Fruit fly (Drosophila melanogaster) whole organism, prepupa: ENCODE measurements around the gene Jwa.

ENCODE experiments used
- Blimp-1 ChIP-seq: fragments of 200-800 bp; sonication (Bioruptor generic); optimal IDR thresholded peaks from 3 replicates; lab custom pipeline; 2017; ENCODE audit warnings: missing biosample characterization, missing genetic modification characterization, mild to moderate bottlenecking, moderate library complexity, missing genetic modification reagents
- CG10669 ChIP-seq: fragments of 200-800 bp; sonication (Bioruptor generic); optimal IDR thresholded peaks from 3 replicates; lab custom pipeline; 2018; ENCODE audit warnings: missing biosample characterization, mild to moderate bottlenecking, missing genetic modification characterization, moderate library complexity
- CG11294 ChIP-seq: fragments of 200-800 bp; sonication (Bioruptor generic); IDR thresholded peaks from 2 replicates; pipeline ENCODE4 v1.3.6; 2022; ENCODE audit warnings: missing biosample characterization, missing genetic modification characterization
- CG11762 ChIP-seq: fragments of 200-800 bp; sonication (Bioruptor generic); optimal IDR thresholded peaks from 3 replicates; lab custom pipeline; 2016; ENCODE audit warnings: missing biosample characterization, missing genetic modification characterization; ENCODE audit not compliant: insufficient read depth
- CG11902 ChIP-seq: fragments of 200-800 bp; sonication (Bioruptor generic); optimal IDR thresholded peaks from 3 replicates; lab custom pipeline; 2016; ENCODE audit warnings: missing biosample characterization, missing genetic modification characterization
- CG15336 ChIP-seq: fragments of 200-800 bp; sonication (Bioruptor generic); IDR thresholded peaks from 2 replicates; pipeline ENCODE4 v1.3.6; 2022; ENCODE audit warnings: missing biosample characterization, missing genetic modification characterization
- CG1621 ChIP-seq: fragments of 200-800 bp; sonication (Bioruptor generic); optimal IDR thresholded peaks from 3 replicates; lab custom pipeline; 2018; ENCODE audit warnings: missing biosample characterization, mild to moderate bottlenecking, missing genetic modification characterization
- CG3032 ChIP-seq: fragments of 200-800 bp; optimal IDR thresholded peaks from 2 replicates; lab custom pipeline; 2019; ENCODE audit warnings: missing biosample characterization, mild to moderate bottlenecking, missing genetic modification characterization, moderate library complexity
- CG32006 ChIP-seq: fragments of 200-800 bp; sonication (Bioruptor generic); optimal IDR thresholded peaks from 3 replicates; lab custom pipeline; 2017; ENCODE audit warnings: missing biosample characterization, mild to moderate bottlenecking, missing genetic modification characterization
- CG3919 ChIP-seq: fragments of 200-800 bp; sonication (Bioruptor generic); optimal IDR thresholded peaks from 3 replicates; lab custom pipeline; 2016; ENCODE audit warnings: missing biosample characterization, missing genetic modification characterization
- CG4318 ChIP-seq: fragments of 200-800 bp; sonication (Bioruptor generic); optimal IDR thresholded peaks from 3 replicates; lab custom pipeline; 2017; ENCODE audit warnings: missing biosample characterization, mild to moderate bottlenecking, missing genetic modification characterization
- CG6163 ChIP-seq: fragments of 200-800 bp; sonication (Bioruptor generic); IDR thresholded peaks from 3 replicates; pipeline ENCODE4 v1.3.6; 2022; ENCODE audit warnings: missing biosample characterization, missing genetic modification characterization
- CG6276 ChIP-seq: fragments of 200-800 bp; sonication (Bioruptor generic); optimal IDR thresholded peaks from 2 replicates; lab custom pipeline; 2017; ENCODE audit warnings: missing biosample characterization, mild to moderate bottlenecking, missing genetic modification characterization
- CG6792 ChIP-seq: fragments of 200-800 bp; sonication (Bioruptor generic); optimal IDR thresholded peaks from 3 replicates; lab custom pipeline; 2016; ENCODE audit warnings: missing biosample characterization, missing genetic modification characterization
- CG6808 ChIP-seq: fragments of 200-800 bp; sonication (Bioruptor generic); optimal IDR thresholded peaks from 3 replicates; lab custom pipeline; 2017; ENCODE audit warnings: missing biosample characterization, missing genetic modification characterization, mild to moderate bottlenecking, moderate library complexity, missing genetic modification reagents
- CG6854 ChIP-seq: fragments of 200-800 bp; sonication (Bioruptor generic); optimal IDR thresholded peaks from 2 replicates; lab custom pipeline; 2017; ENCODE audit warnings: missing biosample characterization, mild to moderate bottlenecking, missing genetic modification characterization
- CG8119 ChIP-seq: fragments of 200-800 bp; sonication (Bioruptor generic); IDR thresholded peaks from 3 replicates; pipeline ENCODE4 v1.3.6; 2022; ENCODE audit warnings: missing biosample characterization, missing genetic modification characterization
- CG8319 ChIP-seq: fragments of 200-800 bp; sonication (Bioruptor generic); optimal IDR thresholded peaks from 3 replicates; lab custom pipeline; 2016; ENCODE audit warnings: missing biosample characterization, missing genetic modification characterization
- Eip75B ChIP-seq: fragments of 200-800 bp; sonication (Bioruptor generic); optimal IDR thresholded peaks from 3 replicates; lab custom pipeline; 2016; ENCODE audit warnings: missing biosample characterization, missing genetic modification characterization
- Eip78C ChIP-seq: fragments of 200-800 bp; sonication (Bioruptor generic); peaks from one replicate; lab custom pipeline; 2016; ENCODE audit warnings: missing biosample characterization, missing genetic modification characterization
- Ets21C ChIP-seq: fragments of 200-800 bp; sonication (Bioruptor generic); optimal IDR thresholded peaks from 3 replicates; lab custom pipeline; 2016; ENCODE audit warnings: missing biosample characterization, missing genetic modification characterization
- Hr4 ChIP-seq: fragments of 200-800 bp; sonication (Bioruptor generic); optimal IDR thresholded peaks from 3 replicates; lab custom pipeline; 2016; ENCODE audit warnings: missing biosample characterization, missing genetic modification characterization
- Met ChIP-seq: fragments of 200-800 bp; sonication (Bioruptor generic); optimal IDR thresholded peaks from 3 replicates; lab custom pipeline; 2016; ENCODE audit warnings: missing biosample characterization, missing genetic modification characterization
- OdsH ChIP-seq: fragments of 200-800 bp; sonication (Bioruptor generic); optimal IDR thresholded peaks from 3 replicates; lab custom pipeline; 2016; ENCODE audit warnings: missing biosample characterization, missing genetic modification characterization
- Sox102F ChIP-seq: fragments of 200-800 bp; sonication (Bioruptor generic); optimal IDR thresholded peaks from 2 replicates; lab custom pipeline; 2016; ENCODE audit warnings: missing biosample characterization, mild to moderate bottlenecking, missing genetic modification characterization
- Sox14 ChIP-seq: fragments of 200-800 bp; sonication (Bioruptor generic); optimal IDR thresholded peaks from 3 replicates; lab custom pipeline; 2016; ENCODE audit warnings: missing biosample characterization, missing genetic modification characterization
- achi ChIP-seq: fragments of 200-800 bp; sonication (Bioruptor generic); optimal IDR thresholded peaks from 3 replicates; lab custom pipeline; 2016; ENCODE audit warnings: missing biosample characterization, missing genetic modification characterization
- acj6 ChIP-seq: fragments of 200-800 bp; sonication (Bioruptor generic); optimal IDR thresholded peaks from 3 replicates; lab custom pipeline; 2016; ENCODE audit warnings: missing biosample characterization, missing genetic modification characterization
- cyc ChIP-seq: fragments of 200-800 bp; sonication (Bioruptor generic); optimal IDR thresholded peaks from 3 replicates; lab custom pipeline; 2016; ENCODE audit warnings: missing biosample characterization, missing genetic modification characterization
- dac ChIP-seq: fragments of 200-800 bp; sonication (Bioruptor generic); optimal IDR thresholded peaks from 2 replicates; lab custom pipeline; 2017; ENCODE audit warnings: missing biosample characterization, mild to moderate bottlenecking, missing genetic modification characterization
- eg ChIP-seq: fragments of 200-800 bp; sonication (Bioruptor generic); IDR thresholded peaks from 3 replicates; pipeline ENCODE4 v1.3.6; 2022; ENCODE audit warnings: missing biosample characterization, missing genetic modification characterization
- esn ChIP-seq: fragments of 200-800 bp; sonication (Bioruptor generic); optimal IDR thresholded peaks from 2 replicates; lab custom pipeline; 2016; ENCODE audit warnings: missing biosample characterization, mild to moderate bottlenecking, missing genetic modification characterization, moderate library complexity
- fd59A ChIP-seq: fragments of 200-800 bp; sonication (Bioruptor generic); optimal IDR thresholded peaks from 2 replicates; lab custom pipeline; 2017; ENCODE audit warnings: missing biosample characterization, mild to moderate bottlenecking, missing genetic modification characterization, missing genetic modification reagents
- fd85E ChIP-seq: fragments of 200-800 bp; sonication (Bioruptor generic); optimal IDR thresholded peaks from 3 replicates; lab custom pipeline; 2016; ENCODE audit warnings: missing biosample characterization, missing genetic modification characterization
- net ChIP-seq: fragments of 200-800 bp; sonication (Bioruptor generic); optimal IDR thresholded peaks from 3 replicates; lab custom pipeline; 2016; ENCODE audit warnings: missing biosample characterization, missing genetic modification characterization
- salr ChIP-seq, 2 experiments: fragments of 200-800 bp; sonication (Bioruptor generic); optimal IDR thresholded peaks; 3 replicates each; lab custom pipeline; 2016 to 2018; ENCODE audit warnings: missing biosample characterization in 2 of 2, missing genetic modification characterization in 2 of 2, mild to moderate bottlenecking in 1 of 2
- ss ChIP-seq, 2 experiments: fragments of 200-800 bp; sonication (Bioruptor generic); optimal IDR thresholded peaks; 2 replicates in 1 of 2; 3 replicates in 1 of 2; lab custom pipeline; 2017 to 2018; ENCODE audit warnings: mild to moderate bottlenecking in 2 of 2, missing biosample characterization in 2 of 2, missing genetic modification characterization in 2 of 2, moderate library complexity in 1 of 2

Jwa gene

DNA sequence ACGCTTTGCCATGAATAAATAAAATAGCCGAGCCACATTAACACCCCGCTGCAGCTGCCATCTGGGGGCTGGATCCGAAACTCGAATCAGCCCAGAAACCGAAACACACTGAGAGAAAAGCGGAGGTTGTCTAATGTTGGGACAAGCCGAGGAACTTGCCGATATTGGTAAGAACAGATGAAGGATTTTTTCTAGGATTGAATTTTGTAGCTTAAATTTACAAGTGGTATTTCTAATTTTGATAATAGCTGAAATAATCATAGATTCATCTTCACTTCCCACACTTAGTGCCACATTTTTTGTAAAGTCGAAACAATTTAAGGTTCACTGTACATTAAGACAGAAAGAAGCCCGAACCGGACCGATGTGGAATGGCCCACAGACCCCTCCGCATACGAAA, 46.5 kb upstream of the Jwa start (continued):
- TF ChIP-seq CG3032 (tag; lab: Kevin White, UChicago) (peak; percentile 16), fd85E (no peak), Eip78C (GFP tag; lab: Kevin White, UChicago) (peak; percentile 89), cyc (GFP tag; lab: Kevin White, UChicago) (no peak), acj6 (GFP tag; lab: Kevin White, UChicago) (peak; percentile 33), CG8119 (GFP tag; lab: Robert Waterston, UW) (peak; percentile 88), Sox14 (GFP tag; lab: Kevin White, UChicago) (peak; percentile 49), CG11902 (GFP tag; lab: Kevin White, UChicago) (no peak), Met (GFP tag; lab: Kevin White, UChicago) (no peak), fd59A (GFP tag; lab: Kevin White, UChicago) (peak; percentile 20), CG3919 (peak; percentile 31), CG8319 (GFP tag; lab: Kevin White, UChicago) (no peak), ss (GFP tag; optimal IDR thresholded peaks at IDR 0.05; lab: Kevin White, UChicago) (no peak), CG15336 (GFP tag; lab: Robert Waterston, UW) (peak; percentile 85), CG1621 (no peak)
- TF ChIP-seq, all 60 proteins: peak for 27

- TF ChIP-seq Hr4 (GFP tag; lab: Kevin White, UChicago) (peak; percentile 44), dac (GFP tag; lab: Kevin White, UChicago) (peak; percentile 44), CG6276 (GFP tag; lab: Kevin White, UChicago) (peak; percentile 31), CG32006 (GFP tag; lab: Kevin White, UChicago) (peak; percentile 74), esn (no peak), CG4318 (GFP tag; lab: Kevin White, UChicago) (peak; percentile 71), Blimp-1 (GFP tag; lab: Kevin White, UChicago) (no peak), salr (GFP tag; optimal IDR thresholded peaks at IDR 0.05; lab: Kevin White, UChicago) (peak in 1 of 2 experiments; percentile 37)
These were observed 45.8 kb upstream of the Jwa start for dm6 chr2L:18751337-18751736.

DNA sequence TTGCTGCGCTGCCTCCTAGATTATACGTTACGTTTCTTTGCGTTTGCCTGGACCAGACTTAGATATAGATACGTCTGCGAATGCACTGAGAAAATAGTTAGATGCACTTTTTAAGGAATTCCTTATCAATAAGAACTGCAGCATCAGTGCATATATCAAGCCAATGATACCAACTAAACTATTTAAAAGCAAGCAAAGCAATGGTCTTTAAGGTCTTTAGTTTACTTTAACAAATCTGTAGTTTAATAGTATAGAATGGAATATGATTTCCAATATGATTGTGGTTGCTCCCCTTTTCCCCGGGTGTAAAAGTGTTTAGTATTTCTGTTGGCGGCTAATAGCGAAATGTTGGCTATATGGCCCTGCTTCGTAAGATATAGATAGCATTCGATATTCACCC, 41.2 kb upstream of the Jwa start:
- TF ChIP-seq CG1621 (no peak), Eip75B (no peak), Hr4 (GFP tag; lab: Kevin White, UChicago) (peak; percentile 38), CG11294 (GFP tag; lab: Robert Waterston, UW) (no peak), Ets21C (GFP tag; lab: Kevin White, UChicago) (no peak), CG6854 (GFP tag; lab: Kevin White, UChicago) (no peak), Eip78C (GFP tag; lab: Kevin White, UChicago) (peak; percentile 33), CG4318 (GFP tag; lab: Kevin White, UChicago) (peak; percentile 15), CG11762 (GFP tag; lab: Kevin White, UChicago) (no peak), salr (GFP tag; optimal IDR thresholded peaks at IDR 0.05; lab: Kevin White, UChicago) (no peak), fd85E (no peak), CG6792 (GFP tag; lab: Kevin White, UChicago) (no peak), Sox14 (GFP tag; lab: Kevin White, UChicago) (no peak), esn (no peak), CG3919 (peak; percentile 14), CG8119 (GFP tag; lab: Robert Waterston, UW) (peak; percentile 49), OdsH (GFP tag; lab: Kevin White, UChicago) (peak; percentile 8), net (GFP tag; lab: Kevin White, UChicago) (peak; percentile 2), Sox102F (GFP tag; lab: Kevin White, UChicago) (no peak), CG6808 (GFP tag; lab: Kevin White, UChicago) (no peak), CG32006 (GFP tag; lab: Kevin White, UChicago) (peak; percentile 65), CG10669 (GFP tag; lab: Kevin White, UChicago) (no peak), CG6276 (GFP tag; lab: Kevin White, UChicago) (peak; percentile 65), eg (GFP tag; lab: Robert Waterston, UW) (peak; percentile 55; the same call in 1 of the 3 replicates), achi (GFP tag; lab: Kevin White, UChicago) (peak; percentile 20), CG15336 (GFP tag; lab: Robert Waterston, UW) (peak; percentile 46), CG6163 (GFP tag; lab: Robert Waterston, UW) (peak; percentile 45; the same call in 2 of the 3 replicates)
